Fruit fly (Drosophila melanogaster): Measurements from ENCODE around the gene CG42446.
A peak's percentile ranks its signal among the peaks of the same experiment; 100 is the strongest.

Gene CG42446

DNA sequence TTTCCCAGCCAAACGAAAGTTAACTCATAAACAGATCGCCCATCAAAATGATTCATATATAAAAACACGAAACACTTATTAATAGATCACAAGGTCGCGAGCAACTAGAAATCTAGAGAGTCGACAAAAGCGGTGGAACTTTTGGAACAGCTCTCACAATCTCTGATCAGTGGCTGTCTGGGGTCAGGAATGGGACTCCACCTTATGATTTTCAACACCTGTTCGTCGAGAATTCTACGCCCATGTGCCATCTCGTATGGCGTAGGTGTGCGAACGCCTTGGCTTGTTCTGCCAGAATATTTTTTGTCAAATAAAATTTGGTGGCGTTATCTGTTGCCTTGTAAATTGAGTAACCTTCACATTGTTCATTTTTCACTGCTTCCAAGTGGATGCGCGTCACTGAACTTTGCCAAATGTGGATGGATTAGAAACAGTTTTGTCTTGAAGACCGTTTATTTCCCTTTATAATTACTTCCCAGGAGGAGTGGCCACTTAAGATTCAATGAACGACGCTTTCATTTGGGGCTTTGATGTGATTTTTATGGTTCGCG lies 4.4 kb downstream of the CG42446 start (continued):
- TF ChIP-seq gcm2 (GFP tag; optimal IDR thresholded peaks at IDR 0.05) (no peak), ttk (GFP tag; IDR thresholded peaks at IDR 0.05) (no peak), fd64A (GFP tag; optimal IDR thresholded peaks at IDR 0.05) (no peak), D19B (GFP tag; optimal IDR thresholded peaks at IDR 0.05) (no peak), Rfx (GFP tag; IDR thresholded peaks at IDR 0.05) (peak; percentile 93), sug (tag; optimal IDR thresholded peaks at IDR 0.05) (peak; percentile 47), fd102C (GFP tag; optimal IDR thresholded peaks at IDR 0.05) (no peak), CG10321 (GFP tag; IDR thresholded peaks at IDR 0.05) (no peak), CG16779 (GFP tag; IDR thresholded peaks at IDR 0.05) (0 out of 2 replicates have a peak, but pooled peaks have one; percentile 14), Nf-YA (GFP tag; IDR thresholded peaks at IDR 0.05) (no peak), CG15601 (tag; optimal IDR thresholded peaks at IDR 0.05) (no peak), pros (GFP tag; optimal IDR thresholded peaks at IDR 0.05) (no peak), scrt (GFP tag; optimal IDR thresholded peaks at IDR 0.05) (no peak), CG10147 (GFP tag; optimal IDR thresholded peaks at IDR 0.05) (no peak), Dip2 (GFP tag; IDR thresholded peaks at IDR 0.05) (no peak), CG11696 (GFP tag; IDR thresholded peaks at IDR 0.05) (0 out of 2 replicates have a peak, but pooled peaks have one; percentile 45), disco-r (GFP tag; optimal IDR thresholded peaks at IDR 0.05) (no peak), CG30020 (tag; optimal IDR thresholded peaks at IDR 0.05) (no peak), otp (GFP tag; IDR thresholded peaks at IDR 0.05) (no peak), CG3838 (GFP tag; optimal IDR thresholded peaks at IDR 0.05) (no peak), CG11085 (GFP tag; IDR thresholded peaks at IDR 0.05) (peak; percentile 59; the same call in 1 of the 2 replicates), CG6765 (GFP tag; optimal IDR thresholded peaks at IDR 0.05) (no peak), ash1 (GFP tag; optimal IDR thresholded peaks at IDR 0.05) (peak; percentile 5), org-1 (GFP tag; optimal IDR thresholded peaks at IDR 0.05) (no peak), maf-S (GFP tag; optimal IDR thresholded peaks at IDR 0.05) (no peak), br (optimal IDR thresholded peaks at IDR 0.05) (no peak), CG4424 (GFP tag; optimal IDR thresholded peaks at IDR 0.05) (no peak), CG4328 (GFP tag; optimal IDR thresholded peaks at IDR 0.05) (peak; percentile 15), pum (GFP tag; optimal IDR thresholded peaks at IDR 0.05) (no peak), Camta (GFP tag; optimal IDR thresholded peaks at IDR 0.05) (no peak), ato (GFP tag; IDR thresholded peaks at IDR 0.05; ENCODE audit: partially characterized antibody) (no peak), CG9876 (GFP tag; optimal IDR thresholded peaks at IDR 0.05) (no peak), ERR (GFP tag; optimal IDR thresholded peaks at IDR 0.05) (peak; percentile 35), shn (GFP tag; optimal IDR thresholded peaks at IDR 0.05) (peak; percentile 27), hkb (optimal IDR thresholded peaks at IDR 0.05) (no peak), hkb (GFP tag; IDR thresholded peaks at IDR 0.05) (peak; percentile 35; the same call in 1 of the 2 replicates), CG7928 (GFP tag; optimal IDR thresholded peaks at IDR 0.05) (no peak), Mrtf (GFP tag; IDR thresholded peaks at IDR 0.05) (no peak; the same call in 2 of the 3 replicates), bowl (GFP tag; IDR thresholded peaks at IDR 0.05) (0 out of 2 replicates have a peak, but pooled peaks have one; percentile 22), Atf6 (GFP tag; IDR thresholded peaks at IDR 0.05) (peak; percentile 64), CG8089 (GFP tag; optimal IDR thresholded peaks at IDR 0.05) (no peak), CG10431 (GFP tag; optimal IDR thresholded peaks at IDR 0.05) (no peak), CG12219 (GFP tag; optimal IDR thresholded peaks at IDR 0.05) (no peak), mld (GFP tag; IDR thresholded peaks at IDR 0.05; ENCODE audit: partially characterized antibody) (no peak), zfh2 (GFP tag; optimal IDR thresholded peaks at IDR 0.05) (peak; percentile 67), Sry-δ (GFP tag; optimal IDR thresholded peaks at IDR 0.05) (no peak), CG5245 (GFP tag; optimal IDR thresholded peaks at IDR 0.05) (no peak), E2f1 (GFP tag; IDR thresholded peaks at IDR 0.05) (no peak; the same call in 1 of the 2 replicates), CG32772 (GFP tag; IDR thresholded peaks at IDR 0.05) (no peak), odd (GFP tag; optimal IDR thresholded peaks at IDR 0.05) (no peak), gro (GFP tag; optimal IDR thresholded peaks at IDR 0.05) (peak; percentile 69), Side (GFP tag; optimal IDR thresholded peaks at IDR 0.05) (peak; percentile 10)
